Fruit fly (Drosophila melanogaster) whole organism, prepupa: ENCODE measurements around the gene CG32486.
A peak's percentile ranks its signal among the peaks of the same experiment; 100 is the strongest.

ENCODE experiments used
- Blimp-1 ChIP-seq: fragments of 200-800 bp; sonication (Bioruptor generic); optimal IDR thresholded peaks from 3 replicates; lab custom pipeline; 2017; ENCODE audit warnings: missing biosample characterization, missing genetic modification characterization, mild to moderate bottlenecking, moderate library complexity, missing genetic modification reagents
- CG10631 ChIP-seq: fragments of 200-800 bp; sonication (Bioruptor generic); optimal IDR thresholded peaks from 2 replicates; lab custom pipeline; 2016; ENCODE audit warnings: missing biosample characterization, missing genetic modification characterization
- CG10669 ChIP-seq: fragments of 200-800 bp; sonication (Bioruptor generic); optimal IDR thresholded peaks from 3 replicates; lab custom pipeline; 2018; ENCODE audit warnings: missing biosample characterization, mild to moderate bottlenecking, missing genetic modification characterization, moderate library complexity
- CG11294 ChIP-seq: fragments of 200-800 bp; sonication (Bioruptor generic); IDR thresholded peaks from 2 replicates; pipeline ENCODE4 v1.3.6; 2022; ENCODE audit warnings: missing biosample characterization, missing genetic modification characterization
- CG11762 ChIP-seq: fragments of 200-800 bp; sonication (Bioruptor generic); optimal IDR thresholded peaks from 3 replicates; lab custom pipeline; 2016; ENCODE audit warnings: missing biosample characterization, missing genetic modification characterization; ENCODE audit not compliant: insufficient read depth
- CG11902 ChIP-seq: fragments of 200-800 bp; sonication (Bioruptor generic); optimal IDR thresholded peaks from 3 replicates; lab custom pipeline; 2016; ENCODE audit warnings: missing biosample characterization, missing genetic modification characterization
- CG15336 ChIP-seq: fragments of 200-800 bp; sonication (Bioruptor generic); IDR thresholded peaks from 2 replicates; pipeline ENCODE4 v1.3.6; 2022; ENCODE audit warnings: missing biosample characterization, missing genetic modification characterization
- CG1621 ChIP-seq: fragments of 200-800 bp; sonication (Bioruptor generic); optimal IDR thresholded peaks from 3 replicates; lab custom pipeline; 2018; ENCODE audit warnings: missing biosample characterization, mild to moderate bottlenecking, missing genetic modification characterization
- CG32006 ChIP-seq: fragments of 200-800 bp; sonication (Bioruptor generic); optimal IDR thresholded peaks from 3 replicates; lab custom pipeline; 2017; ENCODE audit warnings: missing biosample characterization, mild to moderate bottlenecking, missing genetic modification characterization
- CG34406 ChIP-seq: fragments of 200-800 bp; sonication (Bioruptor generic); optimal IDR thresholded peaks from 3 replicates; lab custom pipeline; 2016; ENCODE audit warnings: missing biosample characterization, missing genetic modification characterization
- CG3919 ChIP-seq: fragments of 200-800 bp; sonication (Bioruptor generic); optimal IDR thresholded peaks from 3 replicates; lab custom pipeline; 2016; ENCODE audit warnings: missing biosample characterization, missing genetic modification characterization
- CG4318 ChIP-seq: fragments of 200-800 bp; sonication (Bioruptor generic); optimal IDR thresholded peaks from 3 replicates; lab custom pipeline; 2017; ENCODE audit warnings: missing biosample characterization, mild to moderate bottlenecking, missing genetic modification characterization
- CG6163 ChIP-seq: fragments of 200-800 bp; sonication (Bioruptor generic); IDR thresholded peaks from 3 replicates; pipeline ENCODE4 v1.3.6; 2022; ENCODE audit warnings: missing biosample characterization, missing genetic modification characterization
- CG6808 ChIP-seq: fragments of 200-800 bp; sonication (Bioruptor generic); optimal IDR thresholded peaks from 3 replicates; lab custom pipeline; 2017; ENCODE audit warnings: missing biosample characterization, missing genetic modification characterization, mild to moderate bottlenecking, moderate library complexity, missing genetic modification reagents
- CG6854 ChIP-seq: fragments of 200-800 bp; sonication (Bioruptor generic); optimal IDR thresholded peaks from 2 replicates; lab custom pipeline; 2017; ENCODE audit warnings: missing biosample characterization, mild to moderate bottlenecking, missing genetic modification characterization
- CG7368 ChIP-seq: fragments of 200-800 bp; sonication (Bioruptor generic); optimal IDR thresholded peaks from 3 replicates; lab custom pipeline; 2016; ENCODE audit warnings: missing biosample characterization, missing genetic modification characterization
- CG8119 ChIP-seq: fragments of 200-800 bp; sonication (Bioruptor generic); IDR thresholded peaks from 3 replicates; pipeline ENCODE4 v1.3.6; 2022; ENCODE audit warnings: missing biosample characterization, missing genetic modification characterization
- CG8632 ChIP-seq: fragments of 200-800 bp; sonication (Bioruptor generic); optimal IDR thresholded peaks from 3 replicates; lab custom pipeline; 2016; ENCODE audit warnings: missing biosample characterization, missing genetic modification characterization
- CG9139 ChIP-seq: fragments of 200-800 bp; sonication (Bioruptor generic); optimal IDR thresholded peaks from 3 replicates; lab custom pipeline; 2017; ENCODE audit warnings: missing biosample characterization, mild to moderate bottlenecking, missing genetic modification characterization
- Eip75B ChIP-seq: fragments of 200-800 bp; sonication (Bioruptor generic); optimal IDR thresholded peaks from 3 replicates; lab custom pipeline; 2016; ENCODE audit warnings: missing biosample characterization, missing genetic modification characterization
- Ets21C ChIP-seq: fragments of 200-800 bp; sonication (Bioruptor generic); optimal IDR thresholded peaks from 3 replicates; lab custom pipeline; 2016; ENCODE audit warnings: missing biosample characterization, missing genetic modification characterization
- Ets96B ChIP-seq: fragments of 200-800 bp; optimal IDR thresholded peaks from 2 replicates; lab custom pipeline; 2019; ENCODE audit warnings: missing biosample characterization, mild to moderate bottlenecking, missing genetic modification characterization, moderate library complexity
- Gug ChIP-seq: fragments of 200-800 bp; sonication (Bioruptor generic); IDR thresholded peaks from 2 replicates; pipeline ENCODE4 v1.3.6; 2022; ENCODE audit warnings: missing biosample characterization, missing genetic modification characterization
- Hr38 ChIP-seq: sonication (Bioruptor generic); optimal IDR thresholded peaks from 2 replicates; lab custom pipeline; 2016; ENCODE audit warnings: missing biosample characterization, missing genetic modification characterization
- Hr4 ChIP-seq: fragments of 200-800 bp; sonication (Bioruptor generic); optimal IDR thresholded peaks from 3 replicates; lab custom pipeline; 2016; ENCODE audit warnings: missing biosample characterization, missing genetic modification characterization
- Lpt ChIP-seq: fragments of 200-800 bp; sonication (Bioruptor generic); optimal IDR thresholded peaks from 3 replicates; lab custom pipeline; 2016; ENCODE audit warnings: missing biosample characterization, missing genetic modification characterization
- Met ChIP-seq: fragments of 200-800 bp; sonication (Bioruptor generic); optimal IDR thresholded peaks from 3 replicates; lab custom pipeline; 2016; ENCODE audit warnings: missing biosample characterization, missing genetic modification characterization
- Smox ChIP-seq: fragments of 200-800 bp; sonication (Bioruptor generic); optimal IDR thresholded peaks from 3 replicates; lab custom pipeline; 2016; ENCODE audit warnings: missing biosample characterization, missing genetic modification characterization
- Sox14 ChIP-seq: fragments of 200-800 bp; sonication (Bioruptor generic); optimal IDR thresholded peaks from 3 replicates; lab custom pipeline; 2016; ENCODE audit warnings: missing biosample characterization, missing genetic modification characterization
- Sox15 ChIP-seq: fragments of 200-800 bp; sonication (Bioruptor generic); optimal IDR thresholded peaks from 3 replicates; lab custom pipeline; 2016; ENCODE audit warnings: missing biosample characterization, missing genetic modification characterization
- achi ChIP-seq: fragments of 200-800 bp; sonication (Bioruptor generic); optimal IDR thresholded peaks from 3 replicates; lab custom pipeline; 2016; ENCODE audit warnings: missing biosample characterization, missing genetic modification characterization
- acj6 ChIP-seq: fragments of 200-800 bp; sonication (Bioruptor generic); optimal IDR thresholded peaks from 3 replicates; lab custom pipeline; 2016; ENCODE audit warnings: missing biosample characterization, missing genetic modification characterization
- cyc ChIP-seq: fragments of 200-800 bp; sonication (Bioruptor generic); optimal IDR thresholded peaks from 3 replicates; lab custom pipeline; 2016; ENCODE audit warnings: missing biosample characterization, missing genetic modification characterization
- dac ChIP-seq: fragments of 200-800 bp; sonication (Bioruptor generic); optimal IDR thresholded peaks from 2 replicates; lab custom pipeline; 2017; ENCODE audit warnings: missing biosample characterization, mild to moderate bottlenecking, missing genetic modification characterization
- dsx ChIP-seq: fragments of 200-800 bp; optimal IDR thresholded peaks from 3 replicates; lab custom pipeline; 2019; ENCODE audit warnings: missing biosample characterization, mild to moderate bottlenecking, missing genetic modification characterization, moderate library complexity; ENCODE audit not compliant: poor library complexity, severe bottlenecking
- esn ChIP-seq: fragments of 200-800 bp; sonication (Bioruptor generic); optimal IDR thresholded peaks from 2 replicates; lab custom pipeline; 2016; ENCODE audit warnings: missing biosample characterization, mild to moderate bottlenecking, missing genetic modification characterization, moderate library complexity
- fkh ChIP-seq: fragments of 200-800 bp; sonication (Bioruptor generic); optimal IDR thresholded peaks from 3 replicates; lab custom pipeline; 2017; ENCODE audit warnings: missing biosample characterization, mild to moderate bottlenecking, missing genetic modification characterization, moderate library complexity
- lz ChIP-seq: fragments of 200-800 bp; sonication (Bioruptor generic); optimal IDR thresholded peaks from 3 replicates; lab custom pipeline; 2016; ENCODE audit warnings: missing biosample characterization, missing genetic modification characterization
- net ChIP-seq: fragments of 200-800 bp; sonication (Bioruptor generic); optimal IDR thresholded peaks from 3 replicates; lab custom pipeline; 2016; ENCODE audit warnings: missing biosample characterization, missing genetic modification characterization
- pdm3 ChIP-seq: fragments of 200-800 bp; sonication (Bioruptor generic); optimal IDR thresholded peaks from 3 replicates; lab custom pipeline; 2016; ENCODE audit warnings: missing biosample characterization, missing genetic modification characterization
- ss ChIP-seq, 2 experiments: fragments of 200-800 bp; sonication (Bioruptor generic); optimal IDR thresholded peaks; 2 replicates in 1 of 2; 3 replicates in 1 of 2; lab custom pipeline; 2017 to 2018; ENCODE audit warnings: mild to moderate bottlenecking in 2 of 2, missing biosample characterization in 2 of 2, missing genetic modification characterization in 2 of 2, moderate library complexity in 1 of 2
- svp ChIP-seq: fragments of 200-800 bp; sonication (Bioruptor generic); peaks from one replicate; lab custom pipeline; 2016; ENCODE audit warnings: missing biosample characterization, missing genetic modification characterization
- vri ChIP-seq: fragments of 200-800 bp; sonication (Bioruptor generic); optimal IDR thresholded peaks from 3 replicates; lab custom pipeline; 2016; ENCODE audit warnings: missing biosample characterization, mild to moderate bottlenecking, missing genetic modification characterization

The CG32486 gene

dm6 chr3L:3083329-3084083 lies 12.9 kb upstream of the CG32486 start:
- TF ChIP-seq fkh (peak; percentile 92), Hr4 (GFP tag; lab: Kevin White, UChicago) (no peak), vri (GFP tag; lab: Kevin White, UChicago) (peak; percentile 48), CG7368 (GFP tag; lab: Kevin White, UChicago) (no peak)

dm6 chr3L:3081966-3082516 lies 11.4 kb upstream of the CG32486 start:
- TF ChIP-seq net (GFP tag; lab: Kevin White, UChicago) (no peak), svp (GFP tag; lab: Kevin White, UChicago) (peak; percentile 77), Eip75B (GFP tag; lab: Kevin White, UChicago) (no peak), CG9139 (GFP tag; lab: Kevin White, UChicago) (no peak), fkh (peak; percentile 49), dac (GFP tag; lab: Kevin White, UChicago) (no peak), Ets96B (tag; lab: Kevin White, UChicago) (no peak), CG6808 (no peak), Sox15 (no peak), Blimp-1 (GFP tag; lab: Kevin White, UChicago) (no peak), CG11902 (GFP tag; lab: Kevin White, UChicago) (no peak), dsx (GFP tag; lab: Kevin White, UChicago) (no peak), CG4318 (GFP tag; lab: Kevin White, UChicago) (no peak), CG8632 (GFP tag; lab: Kevin White, UChicago) (no peak), CG15336 (no peak)

dm6 chr3L:3081146-3081872 lies 10.7 kb upstream of the CG32486 start:
- TF ChIP-seq Sox14 (GFP tag; lab: Kevin White, UChicago), result peak; percentile 99
- TF ChIP-seq acj6 (GFP tag; lab: Kevin White, UChicago), result peak; percentile 99
- peak; percentile 99 for TF ChIP-seq CG6854 (GFP tag; lab: Kevin White, UChicago)
- peak; percentile 98 for TF ChIP-seq CG10631 (GFP tag; lab: Kevin White, UChicago)
- peak; percentile 99 for TF ChIP-seq Met (GFP tag; lab: Kevin White, UChicago)
- peak; percentile 99 for TF ChIP-seq CG15336
- peak; percentile 99 for TF ChIP-seq CG3919
- TF ChIP-seq achi (GFP tag; lab: Kevin White, UChicago), result peak; percentile 99
- TF ChIP-seq Hr38 (GFP tag; lab: Kevin White, UChicago), result peak; percentile 40
- peak; percentile 98 for TF ChIP-seq cyc
- TF ChIP-seq pdm3 (GFP tag; lab: Kevin White, UChicago), result peak; percentile 99
- peak; percentile 97 for TF ChIP-seq Ets96B (tag; lab: Kevin White, UChicago)
- peak; percentile 98 for TF ChIP-seq Lpt (GFP tag; lab: Kevin White, UChicago)
- TF ChIP-seq net (GFP tag; lab: Kevin White, UChicago), result peak; percentile 99
- peak; percentile 99 for TF ChIP-seq esn
- peak; percentile 99 for TF ChIP-seq Hr4 (GFP tag; lab: Kevin White, UChicago)
- TF ChIP-seq CG32006, result peak; percentile 98
- TF ChIP-seq CG6163 (GFP tag; lab: Robert Waterston, UW), result peak; percentile 99
- peak; percentile 98 for TF ChIP-seq Ets21C (GFP tag; lab: Kevin White, UChicago)
- peak; percentile 99 for TF ChIP-seq Smox (GFP tag; lab: Kevin White, UChicago)
- TF ChIP-seq Gug (GFP tag; lab: Robert Waterston, UW), result peak; percentile 98
- peak; percentile 97 for TF ChIP-seq CG10669 (GFP tag; lab: Kevin White, UChicago)
- TF ChIP-seq Blimp-1 (GFP tag; lab: Kevin White, UChicago), result peak; percentile 86
- TF ChIP-seq CG11294 (GFP tag; lab: Robert Waterston, UW), result peak; percentile 97
- peak; percentile 99 for TF ChIP-seq CG34406 (GFP tag; lab: Kevin White, UChicago)
- peak; percentile 98 for TF ChIP-seq CG11762
- TF ChIP-seq fkh, result peak; percentile 88
- TF ChIP-seq CG1621, result peak; percentile 98
- peak; percentile 97 for TF ChIP-seq dac (GFP tag; lab: Kevin White, UChicago)
- TF ChIP-seq CG8119 (GFP tag; lab: Robert Waterston, UW), result peak; percentile 99
- peak; percentile 99 for TF ChIP-seq lz (GFP tag; lab: Kevin White, UChicago)
- TF ChIP-seq ss (GFP tag; optimal IDR thresholded peaks at IDR 0.05; lab: Kevin White, UChicago), result peak; percentile 96
- peak; percentile 96 for TF ChIP-seq CG11902 (GFP tag; lab: Kevin White, UChicago)
